Worm (Caenorhabditis elegans): ENCODE measurements around the gene Y53C12B.1.

- TF ChIP-seq ama-1 (optimal IDR thresholded peaks at IDR 0.05) (no peak), sea-1 (GFP tag; conservative IDR thresholded peaks at IDR 0.05) (no peak), scrt-1 (GFP tag; IDR thresholded peaks at IDR 0.05) (no peak), hnd-1 (tag; optimal IDR thresholded peaks at IDR 0.05) (no peak), pes-1 (GFP tag; IDR thresholded peaks at IDR 0.05) (no peak), hmg-4 (GFP tag; optimal IDR thresholded peaks at IDR 0.05) (no peak), flt-1 (GFP tag; IDR thresholded peaks at IDR 0.05) (no peak), ceh-13 (GFP tag; optimal IDR thresholded peaks at IDR 0.05) (no peak), tra-4 (tag; optimal IDR thresholded peaks at IDR 0.05) (no peak), B0310.2 (tag; optimal IDR thresholded peaks at IDR 0.05) (no peak), ets-7 (tag; optimal IDR thresholded peaks at IDR 0.05) (no peak), tbx-37 (GFP tag; conservative IDR thresholded peaks at IDR 0.05) (no peak), ceh-36 (tag; optimal IDR thresholded peaks at IDR 0.05) (no peak), aly-1 (tag; optimal IDR thresholded peaks at IDR 0.05) (no peak)
These were observed 7.2 kb upstream of the Y53C12B.1 start, which contains the start of gene Y53C12B.7 for ce11 chrII:9753056-9753455.
